Fruit fly (Drosophila melanogaster) whole organism, embryonic: ENCODE results near the gene CG11456.

ENCODE experiments used
- Bteb2 ChIP-seq: fragments of 200-800 bp; sonication (Bioruptor generic); optimal IDR thresholded peaks from 2 replicates; lab custom pipeline; 2016; ENCODE audit warnings: missing biosample characterization, missing genetic modification characterization
- CG10267 ChIP-seq: fragments of 200-800 bp; sonication (Bioruptor generic); optimal IDR thresholded peaks from 2 replicates; lab custom pipeline; 2018; ENCODE audit warnings: missing biosample characterization, mild to moderate bottlenecking, missing genetic modification characterization, moderate library complexity
- CG10654 ChIP-seq: fragments of 200-800 bp; sonication (Bioruptor generic); optimal IDR thresholded peaks from 2 replicates; lab custom pipeline; 2016; ENCODE audit warnings: missing biosample characterization, missing genetic modification characterization
- CG12219 ChIP-seq: fragments of 200-800 bp; sonication (Bioruptor generic); optimal IDR thresholded peaks from 3 replicates; lab custom pipeline; 2018; ENCODE audit warnings: missing biosample characterization, mild to moderate bottlenecking, missing genetic modification characterization
- CG14710 ChIP-seq: fragments of 200-800 bp; sonication (Bioruptor generic); optimal IDR thresholded peaks from 3 replicates; lab custom pipeline; 2019; ENCODE audit warnings: missing biosample characterization, mild to moderate bottlenecking, missing genetic modification characterization, moderate library complexity
- CG15696 ChIP-seq: fragments of 200-800 bp; sonication (Bioruptor generic); optimal IDR thresholded peaks from 2 replicates; lab custom pipeline; 2019; ENCODE audit warnings: missing biosample characterization, mild to moderate bottlenecking, missing genetic modification characterization, moderate library complexity
- CG1603 ChIP-seq: fragments of 200-800 bp; sonication (Bioruptor generic); optimal IDR thresholded peaks from 2 replicates; lab custom pipeline; 2019; ENCODE audit warnings: missing biosample characterization, mild to moderate bottlenecking, missing genetic modification characterization, moderate library complexity
- CG17328 ChIP-seq: fragments of 200-800 bp; sonication (Bioruptor generic); IDR thresholded peaks from 2 replicates; pipeline ENCODE4 v1.3.6; 2022; ENCODE audit warnings: missing biosample characterization, missing genetic modification characterization
- CG30020 ChIP-seq: fragments of 200-800 bp; optimal IDR thresholded peaks from 2 replicates; lab custom pipeline; 2019; ENCODE audit warnings: missing biosample characterization, mild to moderate bottlenecking, missing genetic modification characterization, moderate library complexity
- CG31441 ChIP-seq: fragments of 200-800 bp; sonication (Bioruptor generic); IDR thresholded peaks from 2 replicates; pipeline ENCODE4 v1.3.6; 2022; ENCODE audit warnings: missing biosample characterization, missing genetic modification characterization
- CG3838 ChIP-seq: fragments of 200-800 bp; sonication (Bioruptor generic); optimal IDR thresholded peaks from 3 replicates; lab custom pipeline; 2016; ENCODE audit warnings: missing biosample characterization, missing genetic modification characterization
- CG6689 ChIP-seq: fragments of 200-800 bp; sonication (Bioruptor generic); IDR thresholded peaks from 2 replicates; pipeline ENCODE4 v1.3.6; 2022; ENCODE audit warnings: missing biosample characterization, missing genetic modification characterization
- CG8924 ChIP-seq: fragments of 200-800 bp; optimal IDR thresholded peaks from 3 replicates; lab custom pipeline; 2019; ENCODE audit warnings: missing biosample characterization, mild to moderate bottlenecking, missing genetic modification characterization, moderate library complexity
- CG9876 ChIP-seq: fragments of 200-800 bp; sonication (Bioruptor generic); optimal IDR thresholded peaks from 2 replicates; lab custom pipeline; 2016; ENCODE audit warnings: missing biosample characterization, missing genetic modification characterization
- CoRest ChIP-seq: fragments of 200-800 bp; sonication (Bioruptor generic); optimal IDR thresholded peaks from 3 replicates; lab custom pipeline; 2018; ENCODE audit warnings: missing biosample characterization, mild to moderate bottlenecking, missing genetic modification characterization, moderate library complexity
- Elba2 ChIP-seq: fragments of 200-800 bp; sonication (Bioruptor generic); optimal IDR thresholded peaks from 3 replicates; lab custom pipeline; 2016; ENCODE audit warnings: missing biosample characterization, missing genetic modification characterization
- Ets97D ChIP-seq: fragments of 200-800 bp; sonication (Bioruptor generic); optimal IDR thresholded peaks from 3 replicates; lab custom pipeline; 2016; ENCODE audit warnings: missing biosample characterization, missing genetic modification characterization
- H15 ChIP-seq: fragments of 200-800 bp; sonication (Bioruptor generic); IDR thresholded peaks from 3 replicates; pipeline ENCODE4 v1.3.6; 2022; ENCODE audit warnings: missing biosample characterization, missing genetic modification characterization
- H2.0 ChIP-seq: fragments of 200-800 bp; sonication (Bioruptor generic); IDR thresholded peaks from 2 replicates; pipeline ENCODE4 v1.3.6; 2022; ENCODE audit warnings: missing biosample characterization, missing genetic modification characterization
- HLH3B ChIP-seq: fragments of 200-800 bp; sonication (Bioruptor generic); IDR thresholded peaks from 2 replicates; pipeline ENCODE4 v1.3.6; 2022; ENCODE audit warnings: missing biosample characterization, missing genetic modification characterization
- HLHmδ ChIP-seq: fragments of 200-800 bp; sonication (Bioruptor generic); optimal IDR thresholded peaks from 2 replicates; lab custom pipeline; 2018; ENCODE audit warnings: missing biosample characterization, mild to moderate bottlenecking, missing genetic modification characterization, moderate library complexity
- Hmx ChIP-seq: fragments of 200-800 bp; sonication (Bioruptor generic); optimal IDR thresholded peaks from 2 replicates; lab custom pipeline; 2016; ENCODE audit warnings: missing biosample characterization, missing genetic modification characterization
- Kr ChIP-seq: fragments of 200-800 bp; sonication (Bioruptor generic); optimal IDR thresholded peaks from 2 replicates; lab custom pipeline; 2017; ENCODE audit warnings: missing biosample characterization, mild to moderate bottlenecking, missing genetic modification characterization
- Med ChIP-seq: fragments of 200-800 bp; sonication (Bioruptor generic); peaks from one replicate; lab custom pipeline; 2016; ENCODE audit warnings: missing biosample characterization, missing genetic modification characterization, mild to moderate bottlenecking, inconsistent platforms, moderate library complexity
- Mrtf ChIP-seq: fragments of 200-800 bp; sonication (Bioruptor generic); IDR thresholded peaks from 3 replicates; pipeline ENCODE4 v1.3.6; 2022; ENCODE audit warnings: missing biosample characterization, missing genetic modification characterization
- Nf-YA ChIP-seq: fragments of 200-800 bp; sonication (Bioruptor generic); IDR thresholded peaks from 2 replicates; pipeline ENCODE4 v1.3.6; 2022; ENCODE audit warnings: missing biosample characterization, missing genetic modification characterization
- Nf-YC ChIP-seq: fragments of 200-800 bp; optimal IDR thresholded peaks from 3 replicates; lab custom pipeline; 2019; ENCODE audit warnings: missing biosample characterization, mild to moderate bottlenecking, missing genetic modification characterization, moderate library complexity
- Sox102F ChIP-seq: fragments of 200-800 bp; sonication (Bioruptor generic); optimal IDR thresholded peaks from 2 replicates; lab custom pipeline; 2018; ENCODE audit warnings: missing biosample characterization, mild to moderate bottlenecking, missing genetic modification characterization, moderate library complexity
- ac ChIP-seq: fragments of 200-800 bp; sonication (Bioruptor generic); optimal IDR thresholded peaks from 3 replicates; lab custom pipeline; 2017; ENCODE audit warnings: missing biosample characterization, mild to moderate bottlenecking, missing genetic modification characterization
- cg ChIP-seq: fragments of 200-800 bp; sonication (Bioruptor generic); optimal IDR thresholded peaks from 3 replicates; lab custom pipeline; 2019; ENCODE audit warnings: missing biosample characterization, mild to moderate bottlenecking, missing genetic modification characterization, moderate library complexity
- chm ChIP-seq: fragments of 200-800 bp; sonication (Bioruptor generic); IDR thresholded peaks from 2 replicates; pipeline ENCODE4 v1.3.6; 2022; ENCODE audit warnings: missing biosample characterization, missing genetic modification characterization
- ci ChIP-seq: fragments of 200-800 bp; sonication (Bioruptor generic); IDR thresholded peaks from 3 replicates; pipeline ENCODE4 v1.3.6; 2022; ENCODE audit warnings: missing biosample characterization, missing genetic modification characterization
- ems ChIP-seq: fragments of 200-800 bp; sonication (Bioruptor generic); optimal IDR thresholded peaks from 3 replicates; lab custom pipeline; 2016; ENCODE audit warnings: missing biosample characterization, missing genetic modification characterization
- fru ChIP-seq: fragments of >200 bp; optimal IDR thresholded peaks from 2 replicates; lab custom pipeline; 2017
- fu2 ChIP-seq: fragments of 200-800 bp; sonication (Bioruptor generic); optimal IDR thresholded peaks from 2 replicates; lab custom pipeline; 2016; ENCODE audit warnings: missing biosample characterization, missing genetic modification characterization
- h ChIP-seq: fragments of >200 bp; optimal IDR thresholded peaks from 2 replicates; lab custom pipeline; 2017
- ken ChIP-seq: fragments of 200-800 bp; sonication (Bioruptor generic); IDR thresholded peaks from 3 replicates; pipeline ENCODE4 v1.3.6; 2022; ENCODE audit warnings: missing biosample characterization, missing genetic modification characterization
- onecut ChIP-seq: fragments of 200-800 bp; sonication (Bioruptor generic); IDR thresholded peaks from 2 replicates; pipeline ENCODE4 v1.3.6; 2022; ENCODE audit warnings: missing biosample characterization, missing genetic modification characterization
- prd ChIP-seq, 3 experiments: fragments of >200 bp in 2 of 3; fragments of 200-800 bp in 1 of 3; sonication (Bioruptor generic) in 1 of 3; optimal IDR thresholded peaks in 2 of 3; IDR thresholded peaks in 1 of 3; 2 replicates in 2 of 3; 3 replicates in 1 of 3; pipeline versions ENCODE4 v1.3.6 to Lab custom; 2017 to 2022; ENCODE audit warnings: missing biosample characterization in 1 of 3, missing genetic modification characterization in 1 of 3
- schlank ChIP-seq: fragments of 200-800 bp; sonication (Bioruptor generic); optimal IDR thresholded peaks from 2 replicates; lab custom pipeline; 2018; ENCODE audit warnings: missing biosample characterization, mild to moderate bottlenecking, missing genetic modification characterization
- seq ChIP-seq: fragments of 200-800 bp; sonication (Bioruptor generic); IDR thresholded peaks from 2 replicates; pipeline ENCODE4 v1.3.6; 2022; ENCODE audit warnings: missing biosample characterization, missing genetic modification characterization
- sim ChIP-seq: fragments of 200-800 bp; sonication (Bioruptor generic); IDR thresholded peaks from 2 replicates; pipeline ENCODE4 v1.3.6; 2022; ENCODE audit warnings: missing biosample characterization, missing genetic modification characterization
- slp2 ChIP-seq: fragments of 200-800 bp; sonication (Bioruptor generic); optimal IDR thresholded peaks from 2 replicates; lab custom pipeline; 2016; ENCODE audit warnings: missing biosample characterization, missing genetic modification characterization
- sqz ChIP-seq: fragments of 200-800 bp; sonication (Bioruptor generic); optimal IDR thresholded peaks from 3 replicates; lab custom pipeline; 2018; ENCODE audit warnings: missing biosample characterization, mild to moderate bottlenecking, missing genetic modification characterization
- tap ChIP-seq: fragments of 200-800 bp; optimal IDR thresholded peaks from 3 replicates; lab custom pipeline; 2019; ENCODE audit warnings: missing biosample characterization, mild to moderate bottlenecking, missing genetic modification characterization, moderate library complexity
- tll ChIP-seq, 2 experiments: fragments of 200-800 bp in 1 of 2; fragments of >200 bp in 1 of 2; sonication (Bioruptor generic) in 1 of 2; optimal IDR thresholded peaks; 2 replicates each; lab custom pipeline; 2017 to 2019; ENCODE audit warnings: missing biosample characterization in 2 of 2, missing genetic modification characterization in 2 of 2, mild to moderate bottlenecking in 1 of 2, moderate library complexity in 1 of 2
- ttk ChIP-seq: fragments of 200-800 bp; sonication (Bioruptor generic); IDR thresholded peaks from 2 replicates; pipeline ENCODE4 v2.1.2; 2022; ENCODE audit warnings: missing biosample characterization, missing genetic modification characterization
- twi ChIP-seq: fragments of 200-800 bp; optimal IDR thresholded peaks from 2 replicates; lab custom pipeline; 2019; ENCODE audit warnings: missing biosample characterization, mild to moderate bottlenecking, missing genetic modification characterization, moderate library complexity
- unpg ChIP-seq: fragments of 200-800 bp; sonication (Bioruptor generic); optimal IDR thresholded peaks from 3 replicates; lab custom pipeline; 2018; ENCODE audit warnings: missing biosample characterization, mild to moderate bottlenecking, missing genetic modification characterization, moderate library complexity
- vnd ChIP-seq: fragments of 200-800 bp; sonication (Bioruptor generic); IDR thresholded peaks from 3 replicates; pipeline ENCODE4 v1.3.6; 2022; ENCODE audit warnings: missing biosample characterization, missing genetic modification characterization; ENCODE audit not compliant: partially characterized antibody
- wek ChIP-seq: fragments of 200-800 bp; sonication (Bioruptor generic); optimal IDR thresholded peaks from 3 replicates; lab custom pipeline; 2018; ENCODE audit warnings: missing biosample characterization, mild to moderate bottlenecking, missing genetic modification characterization, moderate library complexity

The CG11456 gene

dm6 chr3L:20792693-20793092 is 49.1 kb upstream of the CG11456 start, which contains the start of gene Six4 (continued):
- TF ChIP-seq cg (GFP tag; lab: Kevin White, UChicago) (no peak), fru (lab: Kevin White, UChicago) (no peak), Mrtf (GFP tag; lab: Robert Waterston, UW) (0 out of 3 replicates have a peak, but pooled peaks have one; percentile 34), CG1603 (tag; lab: Kevin White, UChicago) (peak; percentile 5), CG15696 (tag; lab: Kevin White, UChicago) (peak; percentile 28), CG10267 (tag; lab: Kevin White, UChicago) (peak; percentile 12), slp2 (GFP tag; lab: Kevin White, UChicago) (no peak), ken (no peak), Elba2 (GFP tag; lab: Kevin White, UChicago) (no peak), CG6689 (no peak), Med (peak; percentile 34), wek (peak; percentile 53), CG9876 (GFP tag; lab: Kevin White, UChicago) (no peak), Bteb2 (GFP tag; lab: Kevin White, UChicago) (no peak), HLH3B (GFP tag; lab: Robert Waterston, UW) (no peak), sqz (peak; percentile 54), CG31441 (GFP tag; lab: Robert Waterston, UW) (no peak), Nf-YC (peak; percentile 94), ci (GFP tag; lab: Robert Waterston, UW) (peak; percentile 59; the same call in 2 of the 3 replicates), schlank (tag; lab: Kevin White, UChicago) (no peak), ac (GFP tag; lab: Kevin White, UChicago) (peak; percentile 34), vnd (GFP tag; lab: Robert Waterston, UW) (no peak), onecut (GFP tag; lab: Robert Waterston, UW) (0 out of 2 replicates have a peak, but pooled peaks have one; percentile 20), tap (tag; lab: Kevin White, UChicago) (no peak), CG8924 (tag; lab: Kevin White, UChicago) (peak; percentile 40), ems (GFP tag; lab: Kevin White, UChicago) (no peak), prd (optimal IDR thresholded peaks at IDR 0.05; lab: Kevin White, UChicago) (no peak), prd (GFP tag; IDR thresholded peaks at IDR 0.05; lab: Robert Waterston, UW) (0 out of 3 replicates have a peak, but pooled peaks have one; percentile 28), Sox102F (GFP tag; lab: Kevin White, UChicago) (no peak), CG12219 (GFP tag; lab: Kevin White, UChicago) (peak; percentile 15), CG17328 (GFP tag; lab: Robert Waterston, UW) (peak; percentile 41; the same call in 1 of the 2 replicates), H2.0 (GFP tag; lab: Robert Waterston, UW) (no peak), CG14710 (tag; lab: Kevin White, UChicago) (peak; percentile 24), twi (tag; lab: Kevin White, UChicago) (peak; percentile 18), sim (GFP tag; lab: Robert Waterston, UW) (0 out of 2 replicates have a peak, but pooled peaks have one; percentile 44), HLHmδ (GFP tag; lab: Kevin White, UChicago) (peak; percentile 96), unpg (no peak), fu2 (GFP tag; lab: Kevin White, UChicago) (no peak), ttk (0 out of 2 replicates have a peak, but pooled peaks have one; percentile 50), h (lab: Kevin White, UChicago) (no peak), H15 (GFP tag; lab: Robert Waterston, UW) (no peak), CG30020 (tag; lab: Kevin White, UChicago) (peak; percentile 8), tll (GFP tag; optimal IDR thresholded peaks at IDR 0.05; lab: Kevin White, UChicago) (peak in 1 of 2 experiments; percentile 2), Ets97D (peak; percentile 83), seq (GFP tag; lab: Robert Waterston, UW) (peak; percentile 89), Nf-YA (GFP tag; lab: Robert Waterston, UW) (0 out of 2 replicates have a peak, but pooled peaks have one; percentile 44), Kr (GFP tag; lab: Kevin White, UChicago) (peak; percentile 54), Hmx (GFP tag; lab: Kevin White, UChicago) (no peak), CoRest (tag; lab: Kevin White, UChicago) (peak; percentile 5), CG3838 (no peak), chm (GFP tag; lab: Robert Waterston, UW) (peak; percentile 62), CG10654 (GFP tag; lab: Kevin White, UChicago) (no peak)
